Worm (Caenorhabditis elegans): ENCODE data around the gene pho-14.
A peak's percentile ranks its signal among the peaks of the same experiment; 100 is the strongest.

The pho-14 gene

ce11 chrII:1088527-1089230 lies 11.9 kb downstream of the pho-14 start:
- no peak for TF ChIP-seq K02D7.2 (tag; optimal IDR thresholded peaks at IDR 0.05)
- TF ChIP-seq ceh-34 (tag; optimal IDR thresholded peaks at IDR 0.05) = no peak
- no peak for TF ChIP-seq ama-1 (optimal IDR thresholded peaks at IDR 0.05)
- TF ChIP-seq hlh-6 (tag; optimal IDR thresholded peaks at IDR 0.05) = no peak
- TF ChIP-seq T23F11.4 (GFP tag; optimal IDR thresholded peaks at IDR 0.05) = no peak
- no peak for TF ChIP-seq dve-1 (tag; optimal IDR thresholded peaks at IDR 0.05)
- TF ChIP-seq ceh-9 (tag; optimal IDR thresholded peaks at IDR 0.05) = no peak
- no peak for TF ChIP-seq ceh-19 (GFP tag; optimal IDR thresholded peaks at IDR 0.05)
- TF ChIP-seq hlh-13 (GFP tag; optimal IDR thresholded peaks at IDR 0.05) = no peak

ce11 chrII:1086479-1086878 lies 14.1 kb downstream of the pho-14 start:
- TF ChIP-seq ceh-24 (tag; optimal IDR thresholded peaks at IDR 0.05) (no peak), ceh-18 (tag; optimal IDR thresholded peaks at IDR 0.05) (no peak), ceh-48 (tag; optimal IDR thresholded peaks at IDR 0.05) (no peak), sox-4 (tag; optimal IDR thresholded peaks at IDR 0.05) (no peak), ceh-14 (tag; optimal IDR thresholded peaks at IDR 0.05) (no peak), C08G9.2 (tag; optimal IDR thresholded peaks at IDR 0.05) (no peak), che-1 (tag; optimal IDR thresholded peaks at IDR 0.05) (no peak), ref-2 (tag; optimal IDR thresholded peaks at IDR 0.05) (no peak), unc-86 (tag; optimal IDR thresholded peaks at IDR 0.05) (no peak), K09A11.1 (tag; optimal IDR thresholded peaks at IDR 0.05; ENCODE audit: insufficient read depth) (no peak), nhr-232 (tag; optimal IDR thresholded peaks at IDR 0.05) (no peak), nfya-1 (tag; optimal IDR thresholded peaks at IDR 0.05) (no peak), unc-42 (tag; optimal IDR thresholded peaks at IDR 0.05) (no peak), elt-4 (tag; optimal IDR thresholded peaks at IDR 0.05) (no peak)

ce11 chrII:1085546-1085945 lies 15.1 kb downstream of the pho-14 start:
- TF ChIP-seq gmeb-2 (tag; optimal IDR thresholded peaks at IDR 0.05) = no peak

- TF ChIP-seq ref-2 (tag; optimal IDR thresholded peaks at IDR 0.05) = no peak
- TF ChIP-seq unc-55 (GFP tag; optimal IDR thresholded peaks at IDR 0.05) = peak; percentile 44
- peak; percentile 41 for TF ChIP-seq nfya-1 (tag; optimal IDR thresholded peaks at IDR 0.05)
- no peak for TF ChIP-seq pax-1 (tag; optimal IDR thresholded peaks at IDR 0.05)
- no peak for TF ChIP-seq odd-2 (tag; optimal IDR thresholded peaks at IDR 0.05)
- TF ChIP-seq F13H6.1 (tag; optimal IDR thresholded peaks at IDR 0.05) = peak; percentile 27
- no peak for TF ChIP-seq nhr-232 (tag; optimal IDR thresholded peaks at IDR 0.05)
- no peak for TF ChIP-seq rnt-1 (tag; optimal IDR thresholded peaks at IDR 0.05)
- peak; percentile 8 for TF ChIP-seq ceh-18 (tag; optimal IDR thresholded peaks at IDR 0.05)
- peak; percentile 2 for TF ChIP-seq tbx-2 (tag; optimal IDR thresholded peaks at IDR 0.05)
Measured at ce11 chrII:1084899-1085298, 15.7 kb downstream of the pho-14 start.

- TF ChIP-seq ceh-9 (tag; optimal IDR thresholded peaks at IDR 0.05) (no peak), ceh-48 (tag; optimal IDR thresholded peaks at IDR 0.05) (no peak), hlh-8 (tag; optimal IDR thresholded peaks at IDR 0.05) (no peak), nfya-1 (tag; optimal IDR thresholded peaks at IDR 0.05) (no peak)
Measured at ce11 chrII:1082859-1083258, 17.8 kb downstream of the pho-14 start, which contains the start of gene K02E7.1. K02E7.1 (plus strand) TSS chrII:1083159.

ce11 chrII:1075424-1075823 lies 25.2 kb downstream of the pho-14 start, which contains the start of gene K02E7.11:
K02E7.11 (minus strand) TSS chrII:1075524.
- TF ChIP-seq elt-2 (tag; optimal IDR thresholded peaks at IDR 0.05) = no peak
- no peak for TF ChIP-seq nhr-11 (tag; optimal IDR thresholded peaks at IDR 0.05)
- TF ChIP-seq pha-4 (tag; optimal IDR thresholded peaks at IDR 0.05) = no peak
- TF ChIP-seq K02D7.2 (tag; optimal IDR thresholded peaks at IDR 0.05) = no peak
- no peak for TF ChIP-seq hlh-30 (tag; optimal IDR thresholded peaks at IDR 0.05; ENCODE audit: insufficient read depth)
- TF ChIP-seq ztf-16 (tag; optimal IDR thresholded peaks at IDR 0.05) = no peak
- no peak for TF ChIP-seq hlh-6 (tag; optimal IDR thresholded peaks at IDR 0.05)
- no peak for TF ChIP-seq dmd-4 (tag; optimal IDR thresholded peaks at IDR 0.05; ENCODE audit: borderline replicate concordance)
- TF ChIP-seq ceh-45 (GFP tag; IDR thresholded peaks at IDR 0.05) = no peak
- TF ChIP-seq unc-86 (tag; optimal IDR thresholded peaks at IDR 0.05) = no peak
- TF ChIP-seq odd-2 (tag; optimal IDR thresholded peaks at IDR 0.05) = no peak
- TF ChIP-seq Y22D7AL.16 (tag; optimal IDR thresholded peaks at IDR 0.05) = no peak
- TF ChIP-seq zip-5 (tag; optimal IDR thresholded peaks at IDR 0.05) = no peak
- no peak for TF ChIP-seq ceh-34 (tag; optimal IDR thresholded peaks at IDR 0.05)
- no peak for TF ChIP-seq dve-1 (tag; optimal IDR thresholded peaks at IDR 0.05)
